Worm (Caenorhabditis elegans): ENCODE data around the gene col-161.

- no peak for TF ChIP-seq egrh-3 (GFP tag; IDR thresholded peaks at IDR 0.05)
- TF ChIP-seq ama-1 (optimal IDR thresholded peaks at IDR 0.05) = no peak
- no peak for TF ChIP-seq ama-1 (GFP tag; optimal IDR thresholded peaks at IDR 0.05)
- TF ChIP-seq gei-17 (GFP tag; optimal IDR thresholded peaks at IDR 0.05) = no peak
- no peak for TF ChIP-seq F23B12.7 (tag; optimal IDR thresholded peaks at IDR 0.05; ENCODE audit: insufficient read depth)
- TF ChIP-seq unc-62 (GFP tag; optimal IDR thresholded peaks at IDR 0.05) = no peak
- TF ChIP-seq snpc-4 (GFP tag; optimal IDR thresholded peaks at IDR 0.05) = no peak
- TF ChIP-seq snpc-4 (tag; optimal IDR thresholded peaks at IDR 0.05) = no peak
- no peak for TF ChIP-seq madf-8 (GFP tag; conservative IDR thresholded peaks at IDR 0.05)
- TF ChIP-seq him-1 (tag; optimal IDR thresholded peaks at IDR 0.05) = no peak
- no peak for TF ChIP-seq ceh-79 (tag; optimal IDR thresholded peaks at IDR 0.05)
- no peak for TF ChIP-seq sdz-38 (tag; optimal IDR thresholded peaks at IDR 0.05)
- no peak for TF ChIP-seq ztf-22 (GFP tag; optimal IDR thresholded peaks at IDR 0.05)
- no peak for TF ChIP-seq pbrm-1 (GFP tag; IDR thresholded peaks at IDR 0.05)
Observed at ce11 chrV:13366488-13366887, 48.7 kb upstream of the col-161 start.
